Worm (Caenorhabditis elegans): ENCODE measurements around the gene spsb-2.

ce11 chrII:15228005-15228404, 2.1 kb upstream of the spsb-2 start:
- TF ChIP-seq ZK546.5 (tag; optimal IDR thresholded peaks at IDR 0.05) (no peak), nhr-11 (tag; optimal IDR thresholded peaks at IDR 0.05) (no peak), ztf-11 (tag; optimal IDR thresholded peaks at IDR 0.05) (no peak), elt-1 (tag; optimal IDR thresholded peaks at IDR 0.05) (no peak), nhr-77 (tag; optimal IDR thresholded peaks at IDR 0.05) (no peak), skn-1 (tag; optimal IDR thresholded peaks at IDR 0.05) (no peak)

Data from whole organism, L3 larva.